Worm (Caenorhabditis elegans) whole organism, L3 larva: ENCODE results near the gene Y39B6A.13.

Experiments
- ama-1 ChIP-seq: fragments of 150-350 bp; optimal IDR thresholded peaks from 2 replicates; lab custom pipeline; 2018
- elt-2 ChIP-seq: sonication (generic microtip); optimal IDR thresholded peaks from 2 replicates; lab custom pipeline; 2016; ENCODE audit warnings: missing genetic modification reagents, mild to moderate bottlenecking, missing genetic modification characterization, missing compliant biosample characterization
- nhr-76 ChIP-seq: fragments of 150-350 bp; sonication (generic microtip); optimal IDR thresholded peaks from 5 replicates; lab custom pipeline; 2014; ENCODE audit warnings: missing biosample characterization, missing genetic modification characterization
- unc-62 ChIP-seq: fragments of 150-350 bp; sonication (generic microtip); optimal IDR thresholded peaks from 4 replicates; lab custom pipeline; 2014; ENCODE audit warnings: missing biosample characterization, missing genetic modification reagents, missing genetic modification characterization
- ztf-11 ChIP-seq: fragments of 150-350 bp; optimal IDR thresholded peaks from 2 replicates; lab custom pipeline; 2014; ENCODE audit warnings: missing biosample characterization, missing genetic modification characterization

DNA sequence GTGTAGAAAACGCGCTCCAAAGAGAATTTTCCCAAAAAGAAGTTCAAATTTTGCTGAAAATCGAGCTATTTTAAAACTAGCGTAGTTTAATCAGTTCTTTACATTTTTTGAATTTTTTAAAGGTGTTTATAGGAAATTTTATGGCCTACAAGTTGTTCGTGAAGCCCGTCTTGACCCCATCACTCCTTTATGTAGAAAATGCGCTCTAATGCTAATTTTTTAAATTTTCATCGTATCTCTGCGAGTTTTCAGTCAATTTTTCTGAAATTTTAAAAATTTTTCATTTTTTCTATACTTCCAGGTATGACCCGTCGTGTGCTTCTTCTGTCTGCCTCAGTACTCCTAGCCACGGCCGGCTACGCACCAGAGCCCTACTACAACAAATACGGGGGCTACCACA, 17.0 kb upstream of the Y39B6A.13 start, which contains the start of gene Y39B6A.9:
- no peak for TF ChIP-seq elt-2 (tag; lab: Kevin White, UChicago)
- no peak for TF ChIP-seq ama-1 (lab: Kevin White, UChicago)
- TF ChIP-seq nhr-76 (tag; lab: Kevin White, UChicago), result no peak
- no peak for TF ChIP-seq ztf-11
- TF ChIP-seq unc-62 (GFP tag; lab: Kevin White, UChicago), result no peak
